Fruit fly (Drosophila melanogaster): ENCODE measurements around the gene IntS11.

DNA sequence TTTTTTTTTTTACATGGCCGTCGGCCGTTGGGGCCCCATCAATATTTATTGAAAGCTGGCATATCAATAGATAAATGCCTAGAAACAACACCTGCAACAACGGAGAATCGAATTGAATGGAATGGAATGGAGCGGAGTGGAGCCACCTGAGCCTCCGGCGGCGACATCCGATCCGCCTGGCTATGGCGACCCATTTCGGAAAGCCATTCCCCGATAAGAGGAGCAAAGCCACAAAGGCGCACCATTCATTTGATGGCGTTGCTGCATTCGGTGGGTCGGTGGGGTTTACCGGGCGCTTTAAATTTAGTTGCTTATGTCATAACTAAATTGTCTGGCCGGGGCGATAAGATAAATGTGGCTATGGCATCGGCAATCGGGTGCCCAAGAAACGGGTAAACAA, 36.7 kb downstream of the IntS11 start:
- peak; percentile 20; the same call in 1 of the 2 replicates for TF ChIP-seq CG32772 (GFP tag; IDR thresholded peaks at IDR 0.05)
- TF ChIP-seq CG1647 (GFP tag; optimal IDR thresholded peaks at IDR 0.05), result no peak
- TF ChIP-seq Hr39 (optimal IDR thresholded peaks at IDR 0.05), result no peak
- no peak for TF ChIP-seq lilli (GFP tag; optimal IDR thresholded peaks at IDR 0.05)
- no peak for TF ChIP-seq ac (GFP tag; optimal IDR thresholded peaks at IDR 0.05)
- TF ChIP-seq Ravus (GFP tag; IDR thresholded peaks at IDR 0.05), result no peak
- TF ChIP-seq yki (optimal IDR thresholded peaks at IDR 0.05), result no peak
- no peak for TF ChIP-seq CG14014 (GFP tag; IDR thresholded peaks at IDR 0.05)

All from whole organism, embryonic.